Fruit fly (Drosophila melanogaster) whole organism, embryonic: ENCODE data around the gene mts.

Source experiments
- CG10209 ChIP-seq: fragments of 200-800 bp; sonication (Bioruptor generic); optimal IDR thresholded peaks from 3 replicates; lab custom pipeline; 2017; ENCODE audit warnings: missing biosample characterization, mild to moderate bottlenecking, missing genetic modification characterization, missing genetic modification reagents
- CG10267 ChIP-seq: fragments of 200-800 bp; sonication (Bioruptor generic); optimal IDR thresholded peaks from 2 replicates; lab custom pipeline; 2018; ENCODE audit warnings: missing biosample characterization, mild to moderate bottlenecking, missing genetic modification characterization, moderate library complexity
- CG10565 ChIP-seq: fragments of 200-800 bp; sonication (Bioruptor generic); optimal IDR thresholded peaks from 3 replicates; lab custom pipeline; 2016; ENCODE audit warnings: missing biosample characterization, mild to moderate bottlenecking, missing genetic modification characterization
- CG1233 ChIP-seq: fragments of 200-800 bp; sonication (Bioruptor generic); optimal IDR thresholded peaks from 4 replicates; lab custom pipeline; 2018; ENCODE audit warnings: missing biosample characterization, mild to moderate bottlenecking, missing genetic modification characterization
- CG13775 ChIP-seq: fragments of 200-800 bp; sonication (Bioruptor generic); optimal IDR thresholded peaks from 3 replicates; lab custom pipeline; 2017; ENCODE audit warnings: missing biosample characterization, mild to moderate bottlenecking, missing genetic modification characterization
- CG15696 ChIP-seq: fragments of 200-800 bp; sonication (Bioruptor generic); optimal IDR thresholded peaks from 2 replicates; lab custom pipeline; 2019; ENCODE audit warnings: missing biosample characterization, mild to moderate bottlenecking, missing genetic modification characterization, moderate library complexity
- CG17359 ChIP-seq: fragments of 200-800 bp; sonication (Bioruptor generic); optimal IDR thresholded peaks from 3 replicates; lab custom pipeline; 2018; ENCODE audit warnings: missing biosample characterization, mild to moderate bottlenecking, missing genetic modification characterization, moderate library complexity
- CG18476 ChIP-seq: fragments of 200-800 bp; sonication (Bioruptor generic); optimal IDR thresholded peaks from 2 replicates; lab custom pipeline; 2016; ENCODE audit warnings: missing biosample characterization, mild to moderate bottlenecking, missing genetic modification characterization
- CG2129 ChIP-seq: fragments of 200-800 bp; sonication (Bioruptor generic); IDR thresholded peaks from 2 replicates; pipeline ENCODE4 v1.3.6; 2022; ENCODE audit warnings: missing biosample characterization, missing genetic modification characterization; ENCODE audit not compliant: partially characterized antibody
- CG2889 ChIP-seq: fragments of 200-800 bp; sonication (Bioruptor generic); IDR thresholded peaks from 3 replicates; pipeline ENCODE4 v1.3.6; 2022; ENCODE audit warnings: missing biosample characterization, missing genetic modification characterization
- CG3065 ChIP-seq: fragments of 200-800 bp; sonication (Bioruptor generic); optimal IDR thresholded peaks from 2 replicates; lab custom pipeline; 2016; ENCODE audit warnings: missing biosample characterization, missing genetic modification characterization
- CG3281 ChIP-seq: fragments of 200-800 bp; sonication (Bioruptor generic); optimal IDR thresholded peaks from 3 replicates; lab custom pipeline; 2017; ENCODE audit warnings: missing biosample characterization, mild to moderate bottlenecking, missing genetic modification characterization
- CG33557 ChIP-seq: fragments of 200-800 bp; sonication (Bioruptor generic); optimal IDR thresholded peaks from 2 replicates; lab custom pipeline; 2019; ENCODE audit warnings: missing biosample characterization, mild to moderate bottlenecking, missing genetic modification characterization, moderate library complexity
- CG4707 ChIP-seq: fragments of 200-800 bp; sonication (Bioruptor generic); optimal IDR thresholded peaks from 2 replicates; lab custom pipeline; 2018; ENCODE audit warnings: missing biosample characterization, mild to moderate bottlenecking, missing genetic modification characterization, moderate library complexity
- CG6654 ChIP-seq: fragments of 200-800 bp; sonication (Bioruptor generic); optimal IDR thresholded peaks from 2 replicates; lab custom pipeline; 2017; ENCODE audit warnings: missing biosample characterization, mild to moderate bottlenecking, missing genetic modification characterization
- CG6765 ChIP-seq: fragments of 200-800 bp; sonication (Bioruptor generic); optimal IDR thresholded peaks from 3 replicates; lab custom pipeline; 2017; ENCODE audit warnings: missing biosample characterization, mild to moderate bottlenecking, missing genetic modification characterization
- CG8089 ChIP-seq: fragments of 200-800 bp; sonication (Bioruptor generic); optimal IDR thresholded peaks from 3 replicates; lab custom pipeline; 2016; ENCODE audit warnings: missing biosample characterization, missing genetic modification characterization
- CG8359 ChIP-seq: fragments of 200-800 bp; sonication (Bioruptor generic); optimal IDR thresholded peaks from 2 replicates; lab custom pipeline; 2017; ENCODE audit warnings: missing biosample characterization, mild to moderate bottlenecking, missing genetic modification characterization, borderline replicate concordance
- Dip2 ChIP-seq: fragments of 200-800 bp; sonication (Bioruptor generic); IDR thresholded peaks from 2 replicates; pipeline ENCODE4 v1.3.6; 2022; ENCODE audit warnings: missing biosample characterization, missing genetic modification characterization
- Hmr ChIP-seq: fragments of 200-800 bp; sonication (Bioruptor generic); optimal IDR thresholded peaks from 3 replicates; lab custom pipeline; 2017; ENCODE audit warnings: mild to moderate bottlenecking, missing biosample characterization, missing genetic modification reagents, missing genetic modification characterization
- Hr39 ChIP-seq: fragments of >200 bp; optimal IDR thresholded peaks from 2 replicates; lab custom pipeline; 2017
- Hr78 ChIP-seq, 2 experiments: fragments of 200-800 bp in 1 of 2; fragments of >200 bp in 1 of 2; sonication (Bioruptor generic) in 1 of 2; optimal IDR thresholded peaks; 2 replicates each; lab custom pipeline; 2017 to 2019; ENCODE audit warnings: missing biosample characterization in 2 of 2, missing genetic modification characterization in 2 of 2, mild to moderate bottlenecking in 1 of 2, moderate library complexity in 1 of 2
- Lhr ChIP-seq: fragments of 200-800 bp; sonication (Bioruptor generic); optimal IDR thresholded peaks from 3 replicates; lab custom pipeline; 2017; ENCODE audit warnings: mild to moderate bottlenecking, missing biosample characterization, missing genetic modification reagents, missing genetic modification characterization
- Lpt ChIP-seq: fragments of >200 bp; optimal IDR thresholded peaks from 2 replicates; lab custom pipeline; 2018; ENCODE audit warnings: missing biosample characterization, missing genetic modification characterization
- NC2α ChIP-seq: fragments of 200-800 bp; sonication (Bioruptor generic); optimal IDR thresholded peaks from 2 replicates; lab custom pipeline; 2016; ENCODE audit warnings: missing biosample characterization, missing genetic modification characterization
- NK7.1 ChIP-seq: fragments of 200-800 bp; sonication (Bioruptor generic); optimal IDR thresholded peaks from 3 replicates; lab custom pipeline; 2016; ENCODE audit warnings: missing biosample characterization, missing genetic modification characterization
- Pdp1 ChIP-seq, 2 experiments: fragments of 200-800 bp; sonication (Bioruptor generic); optimal IDR thresholded peaks; 3 replicates each; lab custom pipeline; 2016; ENCODE audit warnings: missing biosample characterization in 2 of 2, missing genetic modification characterization in 2 of 2, mild to moderate bottlenecking in 1 of 2, moderate library complexity in 1 of 2
- Vsx1 ChIP-seq: fragments of 200-800 bp; sonication (Bioruptor generic); optimal IDR thresholded peaks from 2 replicates; lab custom pipeline; 2017; ENCODE audit warnings: missing biosample characterization, mild to moderate bottlenecking, missing genetic modification characterization, missing genetic modification reagents
- bcd ChIP-seq: fragments of 200-800 bp; sonication (Bioruptor generic); optimal IDR thresholded peaks from 2 replicates; lab custom pipeline; 2017; ENCODE audit warnings: missing biosample characterization, mild to moderate bottlenecking, missing genetic modification characterization
- ci ChIP-seq: fragments of 200-800 bp; sonication (Bioruptor generic); IDR thresholded peaks from 3 replicates; pipeline ENCODE4 v1.3.6; 2022; ENCODE audit warnings: missing biosample characterization, missing genetic modification characterization
- corto ChIP-seq: fragments of 200-800 bp; sonication (Bioruptor generic); optimal IDR thresholded peaks from 2 replicates; lab custom pipeline; 2016; ENCODE audit warnings: missing biosample characterization, mild to moderate bottlenecking, missing genetic modification characterization, moderate library complexity
- ems ChIP-seq: fragments of 200-800 bp; sonication (Bioruptor generic); optimal IDR thresholded peaks from 3 replicates; lab custom pipeline; 2016; ENCODE audit warnings: missing biosample characterization, missing genetic modification characterization
- ftz-f1 ChIP-seq: fragments of 200-800 bp; sonication (Bioruptor generic); optimal IDR thresholded peaks from 2 replicates; lab custom pipeline; 2016; ENCODE audit warnings: missing biosample characterization, missing genetic modification characterization
- gsb ChIP-seq: fragments of 200-800 bp; sonication (Bioruptor generic); IDR thresholded peaks from 2 replicates; pipeline ENCODE4 v1.3.6; 2022; ENCODE audit warnings: missing biosample characterization, missing genetic modification characterization
- ind ChIP-seq: fragments of 200-800 bp; sonication (Bioruptor generic); optimal IDR thresholded peaks from 3 replicates; lab custom pipeline; 2016; ENCODE audit warnings: missing biosample characterization, missing genetic modification characterization
- insv ChIP-seq, 2 experiments: fragments of 200-800 bp; sonication (Bioruptor generic); optimal IDR thresholded peaks; 3 replicates each; lab custom pipeline; 2016 to 2018; ENCODE audit warnings: missing biosample characterization in 2 of 2, missing genetic modification characterization in 2 of 2
- jigr1 ChIP-seq: fragments of 200-800 bp; sonication (Bioruptor generic); IDR thresholded peaks from 3 replicates; pipeline ENCODE4 v1.3.6; 2022; ENCODE audit warnings: missing biosample characterization, missing genetic modification characterization
- jumu ChIP-seq: fragments of 200-800 bp; sonication (Bioruptor generic); optimal IDR thresholded peaks from 3 replicates; lab custom pipeline; 2016; ENCODE audit warnings: missing biosample characterization, missing genetic modification characterization
- kah ChIP-seq: fragments of 200-800 bp; sonication (Bioruptor generic); optimal IDR thresholded peaks from 2 replicates; lab custom pipeline; 2018; ENCODE audit warnings: missing biosample characterization, mild to moderate bottlenecking, missing genetic modification characterization
- lola ChIP-seq, 3 experiments: fragments of >200 bp in 2 of 3; fragments of 200-800 bp in 1 of 3; sonication (Bioruptor generic) in 1 of 3; optimal IDR thresholded peaks; 2 replicates each; lab custom pipeline; 2017 to 2019; ENCODE audit warnings: missing biosample characterization in 3 of 3, missing genetic modification characterization in 3 of 3, mild to moderate bottlenecking in 1 of 3, moderate library complexity in 1 of 3
- lov ChIP-seq, 2 experiments: fragments of 200-800 bp in 1 of 2; fragments of >200 bp in 1 of 2; sonication (Bioruptor generic) in 1 of 2; IDR thresholded peaks in 1 of 2; optimal IDR thresholded peaks in 1 of 2; 2 replicates in 1 of 2; 3 replicates in 1 of 2; pipeline versions ENCODE4 v1.3.6 to Lab custom; 2017 to 2022; ENCODE audit warnings: missing biosample characterization in 1 of 2, missing genetic modification characterization in 1 of 2
- mam ChIP-seq: fragments of 200-800 bp; sonication (Bioruptor generic); optimal IDR thresholded peaks from 3 replicates; lab custom pipeline; 2016; ENCODE audit warnings: missing biosample characterization, missing genetic modification characterization
- nmo ChIP-seq: fragments of 200-800 bp; sonication (Bioruptor generic); optimal IDR thresholded peaks from 2 replicates; lab custom pipeline; 2018; ENCODE audit warnings: missing biosample characterization, mild to moderate bottlenecking, missing genetic modification characterization, moderate library complexity
- pita ChIP-seq: fragments of 200-800 bp; sonication (Bioruptor generic); optimal IDR thresholded peaks from 2 replicates; lab custom pipeline; 2017; ENCODE audit warnings: missing biosample characterization, mild to moderate bottlenecking, missing genetic modification characterization
- salm ChIP-seq: fragments of 200-800 bp; sonication (Bioruptor generic); optimal IDR thresholded peaks from 2 replicates; lab custom pipeline; 2018; ENCODE audit warnings: missing biosample characterization, mild to moderate bottlenecking, missing genetic modification characterization
- sd ChIP-seq: fragments of 200-800 bp; sonication (Bioruptor generic); optimal IDR thresholded peaks from 3 replicates; lab custom pipeline; 2018; ENCODE audit warnings: missing biosample characterization, mild to moderate bottlenecking, missing genetic modification characterization, moderate library complexity
- ssp ChIP-seq: fragments of 200-800 bp; sonication (Bioruptor generic); IDR thresholded peaks from 2 replicates; pipeline ENCODE4 v1.3.6; 2022; ENCODE audit warnings: missing biosample characterization, missing genetic modification characterization
- tll ChIP-seq, 2 experiments: fragments of 200-800 bp in 1 of 2; fragments of >200 bp in 1 of 2; sonication (Bioruptor generic) in 1 of 2; optimal IDR thresholded peaks; 2 replicates each; lab custom pipeline; 2017 to 2019; ENCODE audit warnings: missing biosample characterization in 2 of 2, missing genetic modification characterization in 2 of 2, mild to moderate bottlenecking in 1 of 2, moderate library complexity in 1 of 2
- zen2 ChIP-seq: fragments of 200-800 bp; sonication (Bioruptor generic); IDR thresholded peaks from 3 replicates; pipeline ENCODE4 v1.3.6; 2022; ENCODE audit warnings: missing biosample characterization, missing genetic modification characterization; ENCODE audit not compliant: partially characterized antibody

mts gene

DNA sequence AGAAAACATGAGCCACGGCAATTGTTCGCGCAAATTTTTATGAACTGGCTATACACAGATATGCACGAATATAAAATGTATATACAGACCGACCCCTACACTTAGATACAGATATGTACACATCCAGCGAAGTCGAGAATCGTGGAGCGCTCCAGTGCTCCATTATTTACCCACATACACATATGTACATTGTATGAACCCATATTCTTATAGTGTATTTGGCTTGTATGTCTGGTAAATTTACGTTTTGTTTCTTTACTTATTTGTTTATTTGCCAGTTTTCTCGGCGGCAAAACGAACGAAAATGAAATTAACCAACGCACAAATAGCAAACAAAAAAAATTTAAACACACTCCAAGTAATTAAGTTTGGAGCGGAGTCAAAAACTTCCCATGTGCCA, 14.1 kb upstream of the mts start (continued):
- TF ChIP-seq NC2α, result peak; percentile 42
- TF ChIP-seq Hr39 (lab: Kevin White, UChicago), result no peak
- TF ChIP-seq CG2889, result no peak
- peak; percentile 65 for TF ChIP-seq Hmr (GFP tag; lab: Kevin White, UChicago)
- TF ChIP-seq lov (optimal IDR thresholded peaks at IDR 0.05; lab: Kevin White, UChicago), result no peak
- 0 out of 3 replicates have a peak, but pooled peaks have one; percentile 55 for TF ChIP-seq lov (GFP tag; IDR thresholded peaks at IDR 0.05; lab: Robert Waterston, UW)
- TF ChIP-seq CG17359 (tag; lab: Kevin White, UChicago), result peak; percentile 60
- TF ChIP-seq CG18476, result no peak
- TF ChIP-seq nmo (GFP tag; lab: Kevin White, UChicago), result no peak
- no peak for TF ChIP-seq jigr1 (GFP tag; lab: Robert Waterston, UW)
- TF ChIP-seq CG4707 (GFP tag; lab: Kevin White, UChicago), result peak; percentile 2
- no peak for TF ChIP-seq salm (tag; lab: Kevin White, UChicago)
- TF ChIP-seq Vsx1 (GFP tag; lab: Kevin White, UChicago), result peak; percentile 7
- TF ChIP-seq tll (GFP tag; optimal IDR thresholded peaks at IDR 0.05; lab: Kevin White, UChicago), result no peak
- peak; percentile 46 for TF ChIP-seq NK7.1
- TF ChIP-seq CG6765 (GFP tag; lab: Kevin White, UChicago), result peak; percentile 73
- peak in 1 of 2 experiments; percentile 21 for TF ChIP-seq Pdp1 (GFP tag; optimal IDR thresholded peaks at IDR 0.05; lab: Kevin White, UChicago)
- 0 out of 3 replicates have a peak, but pooled peaks have one; percentile 30 for TF ChIP-seq ci (GFP tag; lab: Robert Waterston, UW)
- no peak for TF ChIP-seq ems (GFP tag; lab: Kevin White, UChicago)
- peak; percentile 73 for TF ChIP-seq CG15696 (tag; lab: Kevin White, UChicago)
- no peak for TF ChIP-seq ind (GFP tag; lab: Kevin White, UChicago)
- TF ChIP-seq ssp (GFP tag; lab: Robert Waterston, UW), result no peak
- TF ChIP-seq CG8089 (GFP tag; lab: Kevin White, UChicago), result no peak
- TF ChIP-seq lola (GFP tag; optimal IDR thresholded peaks at IDR 0.05; lab: Kevin White, UChicago), result no peak
- no peak for TF ChIP-seq jumu
- TF ChIP-seq corto (GFP tag; lab: Kevin White, UChicago), result no peak
- peak; percentile 33 for TF ChIP-seq Lhr (GFP tag; lab: Kevin White, UChicago)
- no peak for TF ChIP-seq CG33557 (GFP tag; lab: Kevin White, UChicago)
- no peak for TF ChIP-seq CG13775 (GFP tag; lab: Kevin White, UChicago)
- no peak for TF ChIP-seq ftz-f1 (GFP tag; lab: Kevin White, UChicago)
- peak; percentile 37 for TF ChIP-seq CG10209 (GFP tag; lab: Kevin White, UChicago)
- TF ChIP-seq CG10565 (GFP tag; lab: Kevin White, UChicago), result no peak
- no peak for TF ChIP-seq CG3065 (GFP tag; lab: Kevin White, UChicago)
- TF ChIP-seq gsb (GFP tag; lab: Robert Waterston, UW), result peak; percentile 21; the same call in 1 of the 2 replicates
- TF ChIP-seq pita (GFP tag; lab: Kevin White, UChicago), result no peak
- peak; percentile 81 for TF ChIP-seq CG1233 (GFP tag; lab: Kevin White, UChicago)
- TF ChIP-seq Lpt (GFP tag; lab: Kevin White, UChicago), result no peak
- no peak for TF ChIP-seq CG2129 (GFP tag; lab: Robert Waterston, UW)
- TF ChIP-seq mam, result peak; percentile 1
- TF ChIP-seq CG6654 (GFP tag; lab: Kevin White, UChicago), result no peak
- TF ChIP-seq bcd (GFP tag; lab: Kevin White, UChicago), result peak; percentile 7
- peak; percentile 37 for TF ChIP-seq sd
- no peak for TF ChIP-seq Dip2 (GFP tag; lab: Robert Waterston, UW)
- peak; percentile 42 for TF ChIP-seq CG8359 (GFP tag; lab: Kevin White, UChicago)
- TF ChIP-seq CG10267 (tag; lab: Kevin White, UChicago), result no peak
- TF ChIP-seq CG3281 (GFP tag; lab: Kevin White, UChicago), result peak; percentile 75
- TF ChIP-seq insv (GFP tag; optimal IDR thresholded peaks at IDR 0.05; lab: Kevin White, UChicago), result peak in 1 of 2 experiments; percentile 23
- no peak for TF ChIP-seq kah
- no peak for TF ChIP-seq Hr78 (GFP tag; optimal IDR thresholded peaks at IDR 0.05; lab: Kevin White, UChicago)
- TF ChIP-seq zen2 (GFP tag; lab: Robert Waterston, UW), result no peak
